Fruit fly (Drosophila melanogaster) whole organism, adult: ENCODE data around the gene CG9915.

Experiments used
- CG11617 ChIP-seq: fragments of 200-800 bp; sonication (Bioruptor generic); optimal IDR thresholded peaks from 2 replicates; lab custom pipeline; 2017; ENCODE audit warnings: mild to moderate bottlenecking, missing biosample characterization, missing genetic modification reagents, missing genetic modification characterization
- CG14711 ChIP-seq: fragments of 200-800 bp; sonication (Bioruptor generic); optimal IDR thresholded peaks from 2 replicates; lab custom pipeline; 2018; ENCODE audit warnings: missing biosample characterization, mild to moderate bottlenecking, missing genetic modification characterization, moderate library complexity
- CG33017 ChIP-seq: fragments of 200-800 bp; sonication (Bioruptor generic); optimal IDR thresholded peaks from 2 replicates; lab custom pipeline; 2018; ENCODE audit warnings: missing biosample characterization, mild to moderate bottlenecking, missing genetic modification characterization, moderate library complexity
- CG7101 ChIP-seq: fragments of 200-800 bp; sonication (Bioruptor generic); optimal IDR thresholded peaks from 2 replicates; lab custom pipeline; 2018; ENCODE audit warnings: missing biosample characterization, mild to moderate bottlenecking, missing genetic modification characterization, moderate library complexity
- Crg-1 ChIP-seq: fragments of 200-800 bp; sonication (Bioruptor generic); optimal IDR thresholded peaks from 2 replicates; lab custom pipeline; 2016; ENCODE audit warnings: missing biosample characterization, missing genetic modification characterization
- Hr96 ChIP-seq: fragments of 200-800 bp; sonication (Bioruptor generic); optimal IDR thresholded peaks from 2 replicates; lab custom pipeline; 2016; ENCODE audit warnings: missing biosample characterization, missing genetic modification characterization
- Mnt ChIP-seq: fragments of 200-800 bp; sonication (Bioruptor generic); optimal IDR thresholded peaks from 2 replicates; lab custom pipeline; 2016; ENCODE audit warnings: missing biosample characterization, mild to moderate bottlenecking, missing genetic modification characterization
- cic ChIP-seq: fragments of 200-800 bp; sonication (Bioruptor generic); optimal IDR thresholded peaks from 2 replicates; lab custom pipeline; 2017; ENCODE audit warnings: missing biosample characterization, mild to moderate bottlenecking, missing genetic modification characterization, moderate library complexity
- cnc ChIP-seq, 2 experiments: fragments of >200 bp; optimal IDR thresholded peaks; 2 replicates each; lab custom pipeline; 2017
- tj ChIP-seq: fragments of 200-800 bp; sonication (Bioruptor generic); optimal IDR thresholded peaks from 3 replicates; lab custom pipeline; 2017; ENCODE audit warnings: missing biosample characterization, mild to moderate bottlenecking, missing genetic modification characterization, moderate library complexity

DNA sequence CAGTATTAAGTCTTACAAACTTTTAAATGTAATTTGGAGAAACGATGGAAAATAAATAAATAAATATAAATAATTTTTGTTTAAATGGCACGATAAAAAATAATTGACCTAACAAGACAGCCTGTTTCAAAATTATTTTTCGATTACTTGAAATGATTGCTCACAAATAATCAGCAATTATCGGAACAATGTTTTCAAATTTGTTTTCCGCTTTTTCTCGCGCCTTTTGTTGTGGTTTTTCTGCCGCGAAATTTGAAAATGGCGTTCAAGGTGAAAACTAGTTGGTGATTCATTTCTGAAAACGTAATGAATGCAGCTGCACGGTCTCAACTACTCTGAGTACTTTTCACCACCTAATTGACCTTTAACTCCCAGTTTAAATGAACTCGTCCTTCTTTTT, 8.1 kb upstream of the CG9915 start:
- TF ChIP-seq cic (no peak), Mnt (no peak), CG11617 (GFP tag; lab: Kevin White, UChicago) (no peak), CG7101 (tag; lab: Kevin White, UChicago) (no peak), cnc (optimal IDR thresholded peaks at IDR 0.05; lab: Kevin White, UChicago) (no peak), CG14711 (tag; lab: Kevin White, UChicago) (peak; percentile 1), Hr96 (GFP tag; lab: Kevin White, UChicago) (no peak), Crg-1 (GFP tag; lab: Kevin White, UChicago) (no peak), tj (GFP tag; lab: Kevin White, UChicago) (no peak), CG33017 (tag; lab: Kevin White, UChicago) (no peak)
